Worm (Caenorhabditis elegans) whole organism, mixed stage, embryonic: Measurements from ENCODE around the gene clec-205.

Experiments used
- nhr-76 ChIP-seq: sonication (generic microtip); optimal IDR thresholded peaks from 2 replicates; lab custom pipeline; 2017; ENCODE audit warnings: missing biosample characterization, missing genetic modification characterization
- pha-4 ChIP-seq: fragments of 150-350 bp; optimal IDR thresholded peaks from 2 replicates; lab custom pipeline; 2018; ENCODE audit warnings: missing biosample characterization, missing genetic modification reagents, missing genetic modification characterization
- zip-8 ChIP-seq: fragments of 150-350 bp; optimal IDR thresholded peaks from 2 replicates; lab custom pipeline; 2014; ENCODE audit warnings: missing biosample characterization, missing genetic modification characterization

DNA sequence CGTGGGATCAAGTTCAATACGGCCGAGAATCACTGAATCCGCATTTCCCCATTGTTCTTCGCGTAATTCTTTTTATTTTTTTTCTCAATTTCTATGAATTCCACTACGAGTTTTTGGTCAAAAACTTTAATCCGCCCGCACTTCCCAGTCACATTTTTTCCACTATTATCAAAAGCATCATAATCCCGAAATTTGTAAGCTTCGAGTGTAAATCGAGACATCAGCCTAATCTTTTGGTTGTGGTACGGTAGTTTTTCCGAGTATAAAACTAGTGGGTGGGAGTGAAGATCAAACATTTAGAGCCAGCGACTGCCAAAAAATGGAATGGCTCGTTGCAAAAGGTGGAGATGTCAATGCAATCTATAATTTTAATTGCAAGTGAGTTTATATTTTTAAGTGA lies 46.5 kb downstream of the clec-205 start, which contains the start of gene srt-42:
- TF ChIP-seq nhr-76 (tag; lab: Kevin White, UChicago) (no peak), zip-8 (tag; lab: Kevin White, UChicago) (no peak), pha-4 (tag; lab: Kevin White, UChicago) (no peak)
